Worm (Caenorhabditis elegans) whole organism, L4 larva: ENCODE data around the gene C25H3.7.

Source experiments
- attf-4 ChIP-seq: sonication (generic microtip); optimal IDR thresholded peaks from 3 replicates; lab custom pipeline; 2017; ENCODE audit warnings: missing biosample characterization, missing genetic modification characterization
- ceh-28 ChIP-seq: fragments of 150-350 bp; optimal IDR thresholded peaks from 2 replicates; lab custom pipeline; 2014; ENCODE audit warnings: missing biosample characterization, missing genetic modification reagents, missing genetic modification characterization
- ces-1 ChIP-seq: fragments of 150-350 bp; sonication (generic microtip); optimal IDR thresholded peaks from 4 replicates; lab custom pipeline; 2014; ENCODE audit warnings: missing biosample characterization, missing genetic modification reagents, missing genetic modification characterization
- fkh-10 ChIP-seq: fragments of 150-350 bp; optimal IDR thresholded peaks from 2 replicates; lab custom pipeline; 2014; ENCODE audit warnings: missing biosample characterization, missing genetic modification reagents, missing genetic modification characterization
- lin-15B ChIP-seq: fragments of 150-350 bp; sonication (generic microtip); optimal IDR thresholded peaks from 3 replicates; lab custom pipeline; 2014; ENCODE audit warnings: missing biosample characterization, missing genetic modification characterization
- nhr-237 ChIP-seq: sonication (generic microtip); optimal IDR thresholded peaks from 2 replicates; lab custom pipeline; 2017; ENCODE audit warnings: missing biosample characterization, missing genetic modification characterization
- pha-4 ChIP-seq, 2 experiments: fragments of 150-350 bp in 1 of 2; fragments of 200-800 bp in 1 of 2; sonication (Bioruptor generic) in 1 of 2; IDR thresholded peaks in 1 of 2; optimal IDR thresholded peaks in 1 of 2; 2 replicates each; pipeline versions ENCODE4 v1.3.6 to Lab custom; 2014 to 2022; ENCODE audit warnings: missing genetic modification characterization in 2 of 2, missing genetic modification reagents in 2 of 2, missing biosample characterization in 1 of 2, missing compliant biosample characterization in 1 of 2
- vab-7 ChIP-seq: fragments of 200-800 bp; sonication (Bioruptor generic); IDR thresholded peaks from 2 replicates; pipeline ENCODE4 v1.3.6; 2022; ENCODE audit warnings: missing genetic modification reagents, missing genetic modification characterization, missing compliant biosample characterization

DNA sequence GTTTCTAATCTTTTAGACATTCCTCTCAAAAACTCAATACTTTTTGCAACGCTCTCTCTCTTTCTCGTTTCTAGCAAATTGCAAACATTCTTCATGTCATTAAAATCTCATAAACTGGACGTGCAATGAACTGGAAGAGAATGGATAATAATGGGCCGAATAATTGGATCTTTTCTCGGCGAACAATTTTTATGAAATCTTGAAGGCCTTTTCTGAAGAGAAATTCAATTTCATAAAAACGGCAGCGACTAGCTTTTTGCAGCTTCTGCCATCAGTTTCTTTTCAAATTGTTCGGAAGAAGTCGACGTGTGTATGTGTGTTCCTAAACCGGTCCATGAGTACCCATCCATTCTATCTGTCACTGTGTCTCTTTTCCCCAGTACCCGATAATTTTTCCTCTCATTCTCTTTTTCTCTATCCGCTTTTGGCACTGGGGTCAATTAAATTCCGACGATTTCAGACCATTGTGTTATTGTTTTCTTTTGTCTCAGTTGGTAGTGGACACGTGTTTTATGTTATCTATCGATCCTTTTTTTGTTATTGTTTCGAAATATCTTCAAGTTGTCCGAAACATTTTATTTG, 34.0 kb upstream of the C25H3.7 start:
- TF ChIP-seq fkh-10 (GFP tag; lab: Kevin White, UChicago) (no peak), ces-1 (GFP tag; lab: Kevin White, UChicago) (no peak), nhr-237 (tag; lab: Kevin White, UChicago) (no peak), pha-4 (GFP tag; IDR thresholded peaks at IDR 0.05; lab: Robert Waterston, UW) (no peak), pha-4 (tag; optimal IDR thresholded peaks at IDR 0.05; lab: Kevin White, UChicago) (no peak), lin-15B (tag; lab: Kevin White, UChicago) (no peak), vab-7 (GFP tag; lab: Robert Waterston, UW) (no peak), attf-4 (tag; lab: Kevin White, UChicago) (no peak), ceh-28 (tag; lab: Kevin White, UChicago) (no peak)
